Fruit fly (Drosophila melanogaster): ENCODE measurements around the gene CG11076.
A peak's percentile ranks its signal among the peaks of the same experiment; 100 is the strongest.

- peak; percentile 71 for TF ChIP-seq kay (GFP tag; ENCODE audit: borderline replicate concordance)
- TF ChIP-seq CG5204 (GFP tag; optimal IDR thresholded peaks at IDR 0.05): no peak
- no peak for TF ChIP-seq cic (GFP tag; optimal IDR thresholded peaks at IDR 0.05)
- TF ChIP-seq toe (GFP tag; optimal IDR thresholded peaks at IDR 0.05): no peak
- TF ChIP-seq Mnt (GFP tag; optimal IDR thresholded peaks at IDR 0.05): no peak
- TF ChIP-seq Clk (GFP tag; optimal IDR thresholded peaks at IDR 0.05): no peak
- TF ChIP-seq tj (GFP tag; optimal IDR thresholded peaks at IDR 0.05): no peak
- TF ChIP-seq CG1620 (GFP tag; optimal IDR thresholded peaks at IDR 0.05): no peak
- no peak for TF ChIP-seq Hr96 (GFP tag; optimal IDR thresholded peaks at IDR 0.05)
- TF ChIP-seq CG12768 (GFP tag; optimal IDR thresholded peaks at IDR 0.05): no peak
- no peak for TF ChIP-seq cnc (optimal IDR thresholded peaks at IDR 0.05)
Measured at dm6 chr4:982791-983407, 48.7 kb downstream of the CG11076 start.
